5 fruit fly cellular contexts compared by ENCODE assay signal in genomic region chrX:18273180-18274016, dm6.
A peak's percentile ranks its signal among the peaks of the same experiment; 100 is the strongest.
TF ChIP-seq lines count a peak whose summit lies in the region.

No protein-coding gene starts in this region.

- no peak for TF ChIP-seq CTCF in whole organism, embryonic (GFP tag; optimal IDR thresholded peaks at IDR 0.05; lab: Kevin White, UChicago)

TF ChIP-seq in whole organism, 6 proteins besides CTCF, POLR2A, EP300 and RAD21:
- peak; percentile 75 for TF ChIP-seq Dll (optimal IDR thresholded peaks at IDR 0.05; lab: Kevin White, UChicago)
- no peak for TF ChIP-seq psq (optimal IDR thresholded peaks at IDR 0.05; lab: Kevin White, UChicago)

TF ChIP-seq in whole organism, embryonic, 481 proteins besides CTCF, POLR2A, EP300 and RAD21:
- TF ChIP-seq Hr39 (optimal IDR thresholded peaks at IDR 0.05; lab: Kevin White, UChicago) (peak; percentile 13), nom (GFP tag; optimal IDR thresholded peaks at IDR 0.05; lab: Kevin White, UChicago) (peak; percentile 41), bsh (GFP tag; optimal IDR thresholded peaks at IDR 0.05; lab: Kevin White, UChicago) (peak in 1 of 2 experiments; percentile 4), CG3838 (GFP tag; optimal IDR thresholded peaks at IDR 0.05; lab: Kevin White, UChicago) (no peak)

TF ChIP-seq in whole organism, prepupa, 60 proteins besides CTCF, POLR2A, EP300 and RAD21 (continues in another document):
- TF ChIP-seq CG16779 (tag; optimal IDR thresholded peaks at IDR 0.05; lab: Kevin White, UChicago) (no peak), Hr39 (GFP tag; optimal IDR thresholded peaks at IDR 0.05; lab: Kevin White, UChicago) (peak; percentile 4), pdm3 (GFP tag; optimal IDR thresholded peaks at IDR 0.05; lab: Kevin White, UChicago) (peak; percentile 9), net (GFP tag; optimal IDR thresholded peaks at IDR 0.05; lab: Kevin White, UChicago) (no peak), CG6163 (GFP tag; IDR thresholded peaks at IDR 0.05; lab: Robert Waterston, UW) (no peak), Hr4 (GFP tag; optimal IDR thresholded peaks at IDR 0.05; lab: Kevin White, UChicago) (no peak), svp (GFP tag; lab: Kevin White, UChicago) (peak; percentile 66), esn (GFP tag; optimal IDR thresholded peaks at IDR 0.05; lab: Kevin White, UChicago) (peak; percentile 36), CG8319 (GFP tag; optimal IDR thresholded peaks at IDR 0.05; lab: Kevin White, UChicago) (no peak), Eip75B (GFP tag; optimal IDR thresholded peaks at IDR 0.05; lab: Kevin White, UChicago) (no peak), CG6792 (GFP tag; optimal IDR thresholded peaks at IDR 0.05; lab: Kevin White, UChicago) (peak; percentile 41), cyc (GFP tag; optimal IDR thresholded peaks at IDR 0.05; lab: Kevin White, UChicago) (no peak), spab (GFP tag; optimal IDR thresholded peaks at IDR 0.05; lab: Kevin White, UChicago) (peak; percentile 56), Met (GFP tag; optimal IDR thresholded peaks at IDR 0.05; lab: Kevin White, UChicago) (no peak), CG11762 (GFP tag; optimal IDR thresholded peaks at IDR 0.05; lab: Kevin White, UChicago; ENCODE audit: insufficient read depth) (peak; percentile 21), CG1621 (tag; optimal IDR thresholded peaks at IDR 0.05; lab: Kevin White, UChicago) (no peak), CG6276 (GFP tag; optimal IDR thresholded peaks at IDR 0.05; lab: Kevin White, UChicago) (no peak), lz (GFP tag; optimal IDR thresholded peaks at IDR 0.05; lab: Kevin White, UChicago) (no peak), CG11294 (GFP tag; IDR thresholded peaks at IDR 0.05; lab: Robert Waterston, UW) (no peak), CG4318 (GFP tag; optimal IDR thresholded peaks at IDR 0.05; lab: Kevin White, UChicago) (peak; percentile 34), Ets96B (tag; optimal IDR thresholded peaks at IDR 0.05; lab: Kevin White, UChicago) (peak; percentile 58), ss (GFP tag; optimal IDR thresholded peaks at IDR 0.05; lab: Kevin White, UChicago) (peak; percentile 63 to 74), dsx (GFP tag; optimal IDR thresholded peaks at IDR 0.05; lab: Kevin White, UChicago; ENCODE audit: poor library complexity, severe bottlenecking) (peak; percentile 20), CG7368 (GFP tag; optimal IDR thresholded peaks at IDR 0.05; lab: Kevin White, UChicago) (no peak), fd85E (GFP tag; optimal IDR thresholded peaks at IDR 0.05; lab: Kevin White, UChicago) (no peak), Sox14 (GFP tag; optimal IDR thresholded peaks at IDR 0.05; lab: Kevin White, UChicago) (no peak), Ets21C (GFP tag; optimal IDR thresholded peaks at IDR 0.05; lab: Kevin White, UChicago) (no peak), CG3032 (tag; optimal IDR thresholded peaks at IDR 0.05; lab: Kevin White, UChicago) (peak; percentile 69), OdsH (GFP tag; optimal IDR thresholded peaks at IDR 0.05; lab: Kevin White, UChicago) (peak; percentile 24)

TF ChIP-seq in whole organism, pupa, 21 proteins besides CTCF, POLR2A, EP300 and RAD21:
- no peak for TF ChIP-seq Pif1A (GFP tag; optimal IDR thresholded peaks at IDR 0.05; lab: Kevin White, UChicago)
- no peak for TF ChIP-seq Ets98B (GFP tag; IDR thresholded peaks at IDR 0.05; lab: Robert Waterston, UW)
- TF ChIP-seq CG15710 (tag; optimal IDR thresholded peaks at IDR 0.05; lab: Kevin White, UChicago) = peak; percentile 72
- peak; percentile 74 for TF ChIP-seq CG8159 (tag; optimal IDR thresholded peaks at IDR 0.05; lab: Kevin White, UChicago)
- TF ChIP-seq CG12605 (GFP tag; IDR thresholded peaks at IDR 0.05; lab: Robert Waterston, UW) = no peak
- TF ChIP-seq CG9948 (tag; optimal IDR thresholded peaks at IDR 0.05; lab: Kevin White, UChicago) = peak; percentile 63
- TF ChIP-seq CG13204 (GFP tag; optimal IDR thresholded peaks at IDR 0.05; lab: Kevin White, UChicago) = no peak
- no peak for TF ChIP-seq CG4496 (GFP tag; IDR thresholded peaks at IDR 0.05; lab: Robert Waterston, UW)
- TF ChIP-seq CG10348 (GFP tag; IDR thresholded peaks at IDR 0.05; lab: Robert Waterston, UW) = no peak
- TF ChIP-seq CG14655 (GFP tag; optimal IDR thresholded peaks at IDR 0.05; lab: Kevin White, UChicago) = peak; percentile 68
- peak; percentile 67 for TF ChIP-seq Snoo (tag; optimal IDR thresholded peaks at IDR 0.05; lab: Kevin White, UChicago)
- peak; percentile 56 for TF ChIP-seq CG17806 (tag; optimal IDR thresholded peaks at IDR 0.05; lab: Kevin White, UChicago)
- peak; percentile 42 for TF ChIP-seq CG34367 (tag; optimal IDR thresholded peaks at IDR 0.05; lab: Kevin White, UChicago)
- peak; percentile 20 for TF ChIP-seq CG8301 (tag; optimal IDR thresholded peaks at IDR 0.05; lab: Kevin White, UChicago)
- no peak for TF ChIP-seq Pif1B (GFP tag; optimal IDR thresholded peaks at IDR 0.05; lab: Kevin White, UChicago)
- TF ChIP-seq EcR (GFP tag; optimal IDR thresholded peaks at IDR 0.05; lab: Kevin White, UChicago) = no peak
- TF ChIP-seq D1 (tag; optimal IDR thresholded peaks at IDR 0.05; lab: Kevin White, UChicago) = no peak
TF ChIP-seq in whole organism, pupa: peak in this region for 8.

TF ChIP-seq in whole organism, wandering third instar larva, 38 proteins besides CTCF, POLR2A, EP300 and RAD21:
- TF ChIP-seq CG9705 (GFP tag; optimal IDR thresholded peaks at IDR 0.05; lab: Kevin White, UChicago) (peak; percentile 34), OdsH (GFP tag; optimal IDR thresholded peaks at IDR 0.05; lab: Kevin White, UChicago) (peak; percentile 38), rgr (GFP tag; optimal IDR thresholded peaks at IDR 0.05; lab: Kevin White, UChicago) (peak; percentile 37), Dfd (GFP tag; optimal IDR thresholded peaks at IDR 0.05; lab: Kevin White, UChicago) (peak; percentile 96), brk (GFP tag; optimal IDR thresholded peaks at IDR 0.05; lab: Kevin White, UChicago) (no peak), psq (GFP tag; optimal IDR thresholded peaks at IDR 0.05; lab: Kevin White, UChicago) (peak; percentile 53), Sp1 (GFP tag; optimal IDR thresholded peaks at IDR 0.05; lab: Kevin White, UChicago) (peak; percentile 78), Myc (optimal IDR thresholded peaks at IDR 0.05; lab: Kevin White, UChicago) (no peak), Rel (GFP tag; optimal IDR thresholded peaks at IDR 0.05; lab: Kevin White, UChicago) (no peak), Rel (tag; optimal IDR thresholded peaks at IDR 0.05; lab: Kevin White, UChicago) (peak; percentile 61), h (GFP tag; optimal IDR thresholded peaks at IDR 0.05; lab: Kevin White, UChicago) (peak; percentile 8), fru (GFP tag; optimal IDR thresholded peaks at IDR 0.05; lab: Kevin White, UChicago) (peak; percentile 22), foxo (GFP tag; optimal IDR thresholded peaks at IDR 0.05; lab: Kevin White, UChicago) (peak in 1 of 2 experiments; percentile 59), CrebA (GFP tag; optimal IDR thresholded peaks at IDR 0.05; lab: Kevin White, UChicago; ENCODE audit: borderline replicate concordance) (peak; percentile 14), dmrt93B (GFP tag; optimal IDR thresholded peaks at IDR 0.05; lab: Kevin White, UChicago) (peak; percentile 58), tai (GFP tag; optimal IDR thresholded peaks at IDR 0.05; lab: Kevin White, UChicago) (no peak), br (GFP tag; optimal IDR thresholded peaks at IDR 0.05; lab: Kevin White, UChicago) (no peak), HLH106 (tag; optimal IDR thresholded peaks at IDR 0.05; lab: Kevin White, UChicago) (peak; percentile 79), N (GFP tag; optimal IDR thresholded peaks at IDR 0.05; lab: Kevin White, UChicago) (no peak), Vsx2 (GFP tag; optimal IDR thresholded peaks at IDR 0.05; lab: Kevin White, UChicago; ENCODE audit: partially characterized antibody) (peak; percentile 72)
